Fruit fly (Drosophila melanogaster) whole organism, embryonic: Measurements from ENCODE around the gene Pph13.

Source experiments
- CG17328 ChIP-seq: fragments of 200-800 bp; sonication (Bioruptor generic); IDR thresholded peaks from 2 replicates; pipeline ENCODE4 v1.3.6; 2022; ENCODE audit warnings: missing biosample characterization, missing genetic modification characterization
- CG32772 ChIP-seq: fragments of 200-800 bp; sonication (Bioruptor generic); IDR thresholded peaks from 2 replicates; pipeline ENCODE4 v1.3.6; 2022; ENCODE audit warnings: missing biosample characterization, missing genetic modification characterization
- NK7.1 ChIP-seq: fragments of 200-800 bp; sonication (Bioruptor generic); optimal IDR thresholded peaks from 3 replicates; lab custom pipeline; 2016; ENCODE audit warnings: missing biosample characterization, missing genetic modification characterization
- Opbp ChIP-seq: fragments of 200-800 bp; sonication (Bioruptor generic); IDR thresholded peaks from 3 replicates; pipeline ENCODE4 v1.3.6; 2022; ENCODE audit warnings: missing biosample characterization, missing genetic modification characterization; ENCODE audit not compliant: partially characterized antibody
- Rx ChIP-seq: fragments of 200-800 bp; sonication (Bioruptor generic); IDR thresholded peaks from 2 replicates; pipeline ENCODE4 v1.3.6; 2022; ENCODE audit warnings: missing biosample characterization, missing genetic modification characterization
- danr ChIP-seq: fragments of 200-800 bp; sonication (Bioruptor generic); IDR thresholded peaks from 2 replicates; pipeline ENCODE4 v1.3.6; 2022; ENCODE audit warnings: missing biosample characterization, missing genetic modification characterization
- gsb-n ChIP-seq: fragments of 200-800 bp; sonication (Bioruptor generic); optimal IDR thresholded peaks from 3 replicates; lab custom pipeline; 2018; ENCODE audit warnings: missing biosample characterization, mild to moderate bottlenecking, missing genetic modification characterization
- tup ChIP-seq: fragments of 200-800 bp; sonication (Bioruptor generic); optimal IDR thresholded peaks from 2 replicates; lab custom pipeline; 2016; ENCODE audit warnings: missing biosample characterization, mild to moderate bottlenecking, missing genetic modification characterization, moderate library complexity

DNA sequence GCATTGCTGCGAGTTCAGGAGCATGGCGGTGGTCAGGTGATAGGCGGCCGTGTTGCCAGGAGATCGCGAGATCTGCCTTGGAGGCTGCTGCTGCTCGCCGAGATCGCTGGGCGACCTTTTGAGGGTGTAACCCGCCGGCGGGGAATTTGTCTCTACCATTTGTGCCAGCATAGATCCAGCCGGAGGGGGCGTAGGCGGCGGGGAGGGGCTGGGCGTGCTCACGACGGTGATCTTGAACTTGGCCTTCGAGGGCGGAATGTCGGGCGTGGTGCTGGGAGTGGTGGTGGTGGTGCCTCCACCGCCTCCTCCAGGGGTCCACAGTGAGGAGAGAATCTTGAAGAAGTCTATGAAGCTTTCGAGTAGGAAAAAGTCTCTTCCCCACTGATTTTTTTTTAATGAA lies 16.8 kb downstream of the Pph13 start:
- no peak for TF ChIP-seq CG32772 (GFP tag; lab: Robert Waterston, UW)
- TF ChIP-seq Rx (GFP tag; lab: Robert Waterston, UW) = no peak
- no peak for TF ChIP-seq danr (GFP tag; lab: Robert Waterston, UW)
- TF ChIP-seq CG17328 (GFP tag; lab: Robert Waterston, UW) = no peak
- TF ChIP-seq NK7.1 (GFP tag; lab: Kevin White, UChicago) = no peak
- no peak for TF ChIP-seq tup (GFP tag; lab: Kevin White, UChicago)
- TF ChIP-seq gsb-n (tag; lab: Kevin White, UChicago) = no peak
- TF ChIP-seq Opbp (GFP tag; lab: Robert Waterston, UW) = no peak
